Fruit fly (Drosophila melanogaster): Measurements from ENCODE around the gene tin.

DNA sequence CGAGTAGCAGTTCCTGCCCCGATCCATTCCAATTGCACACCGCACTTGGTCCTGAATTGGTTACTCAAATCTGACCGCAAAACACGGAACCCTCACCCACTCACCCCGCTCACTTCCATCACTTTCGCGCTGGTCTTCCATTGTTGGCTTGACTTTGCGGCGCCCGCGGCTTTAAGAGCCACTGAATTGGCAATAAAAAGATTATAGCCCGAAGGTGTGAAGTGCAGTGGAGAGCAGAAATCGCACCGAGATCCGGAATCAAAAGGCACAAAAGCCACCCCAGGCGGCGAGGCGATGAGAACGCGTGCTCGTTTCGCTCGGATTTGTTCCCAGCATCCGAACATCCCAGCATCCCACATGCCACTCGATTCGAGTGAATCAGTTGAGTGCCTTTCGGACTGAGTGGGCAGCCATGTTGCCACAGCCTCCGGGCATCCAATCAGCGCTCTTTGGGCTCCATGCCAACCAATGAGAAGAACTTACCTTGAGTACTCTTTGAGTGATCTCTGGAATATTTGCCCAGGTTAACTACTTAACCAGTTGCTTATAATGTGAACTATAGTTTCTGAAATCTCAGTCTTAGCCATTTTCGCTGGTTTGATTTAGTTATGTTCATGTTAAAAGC, 8.7 kb downstream of the tin start:
- TF ChIP-seq insv (optimal IDR thresholded peaks at IDR 0.05) = no peak
- TF ChIP-seq psq (optimal IDR thresholded peaks at IDR 0.05) = no peak
